Fruit fly (Drosophila melanogaster) whole organism, embryonic: Measurements from ENCODE around the gene CG4631.

Experiments used
- Ada2b ChIP-seq: fragments of 200-800 bp; sonication (Bioruptor generic); IDR thresholded peaks from 2 replicates; pipeline ENCODE4 v1.3.6; 2022; ENCODE audit warnings: missing biosample characterization, missing genetic modification characterization
- BtbVII ChIP-seq: fragments of 200-800 bp; sonication (Bioruptor generic); optimal IDR thresholded peaks from 3 replicates; lab custom pipeline; 2017; ENCODE audit warnings: missing biosample characterization, mild to moderate bottlenecking, missing genetic modification characterization
- CG10366 ChIP-seq: fragments of 200-800 bp; sonication (Bioruptor generic); IDR thresholded peaks from 2 replicates; pipeline ENCODE4 v1.3.6; 2022; ENCODE audit warnings: missing biosample characterization, missing genetic modification characterization
- CG10959 ChIP-seq: fragments of 200-800 bp; sonication (Bioruptor generic); IDR thresholded peaks from 2 replicates; pipeline ENCODE4 v1.3.6; 2022; ENCODE audit warnings: missing biosample characterization, missing genetic modification characterization
- CG10979 ChIP-seq: fragments of 200-800 bp; sonication (Bioruptor generic); optimal IDR thresholded peaks from 2 replicates; lab custom pipeline; 2018; ENCODE audit warnings: missing biosample characterization, mild to moderate bottlenecking, missing genetic modification characterization, moderate library complexity
- CG1233 ChIP-seq: fragments of 200-800 bp; sonication (Bioruptor generic); optimal IDR thresholded peaks from 4 replicates; lab custom pipeline; 2018; ENCODE audit warnings: missing biosample characterization, mild to moderate bottlenecking, missing genetic modification characterization
- CG1602 ChIP-seq: fragments of 200-800 bp; sonication (Bioruptor generic); optimal IDR thresholded peaks from 3 replicates; lab custom pipeline; 2016; ENCODE audit warnings: missing biosample characterization, missing genetic modification characterization
- CG1792 ChIP-seq: fragments of 200-800 bp; sonication (Bioruptor generic); optimal IDR thresholded peaks from 2 replicates; lab custom pipeline; 2016; ENCODE audit warnings: missing biosample characterization, missing genetic modification characterization
- CG2678 ChIP-seq: fragments of 200-800 bp; sonication (Bioruptor generic); optimal IDR thresholded peaks from 3 replicates; lab custom pipeline; 2019; ENCODE audit warnings: missing biosample characterization, mild to moderate bottlenecking, missing genetic modification characterization, moderate library complexity
- CG31388 ChIP-seq: fragments of 200-800 bp; sonication (Bioruptor generic); optimal IDR thresholded peaks from 2 replicates; lab custom pipeline; 2016; ENCODE audit warnings: missing biosample characterization, missing genetic modification characterization
- CG32767 ChIP-seq: fragments of 200-800 bp; sonication (Bioruptor generic); IDR thresholded peaks from 2 replicates; pipeline ENCODE4 v1.3.6; 2022; ENCODE audit warnings: missing biosample characterization, missing genetic modification characterization
- CG33213 ChIP-seq: fragments of 200-800 bp; sonication (Bioruptor generic); optimal IDR thresholded peaks from 3 replicates; lab custom pipeline; 2016; ENCODE audit warnings: missing biosample characterization, missing genetic modification characterization
- CG33557 ChIP-seq: fragments of 200-800 bp; sonication (Bioruptor generic); optimal IDR thresholded peaks from 2 replicates; lab custom pipeline; 2019; ENCODE audit warnings: missing biosample characterization, mild to moderate bottlenecking, missing genetic modification characterization, moderate library complexity
- CG6254 ChIP-seq: fragments of 200-800 bp; sonication (Bioruptor generic); optimal IDR thresholded peaks from 3 replicates; lab custom pipeline; 2017; ENCODE audit warnings: mild to moderate bottlenecking, missing biosample characterization, missing genetic modification reagents, missing genetic modification characterization
- CG6654 ChIP-seq: fragments of 200-800 bp; sonication (Bioruptor generic); optimal IDR thresholded peaks from 2 replicates; lab custom pipeline; 2017; ENCODE audit warnings: missing biosample characterization, mild to moderate bottlenecking, missing genetic modification characterization
- CG8388 ChIP-seq: fragments of 200-800 bp; sonication (Bioruptor generic); optimal IDR thresholded peaks from 2 replicates; lab custom pipeline; 2019; ENCODE audit warnings: missing biosample characterization, mild to moderate bottlenecking, missing genetic modification characterization, moderate library complexity
- CG8478 ChIP-seq: fragments of >200 bp; optimal IDR thresholded peaks from 2 replicates; lab custom pipeline; 2018
- CG9437 ChIP-seq: fragments of 200-800 bp; sonication (Bioruptor generic); optimal IDR thresholded peaks from 2 replicates; lab custom pipeline; 2018; ENCODE audit warnings: missing biosample characterization, mild to moderate bottlenecking, missing genetic modification characterization
- D19A ChIP-seq: fragments of 200-800 bp; optimal IDR thresholded peaks from 3 replicates; lab custom pipeline; 2019; ENCODE audit warnings: missing biosample characterization, mild to moderate bottlenecking, missing genetic modification characterization, moderate library complexity
- Dek ChIP-seq: fragments of 200-800 bp; sonication (Bioruptor generic); optimal IDR thresholded peaks from 3 replicates; lab custom pipeline; 2019; ENCODE audit warnings: missing biosample characterization, mild to moderate bottlenecking, missing genetic modification characterization, moderate library complexity
- Dll ChIP-seq: fragments of 200-800 bp; sonication (Bioruptor generic); IDR thresholded peaks from 4 replicates; pipeline ENCODE4 v1.3.6; 2022; ENCODE audit warnings: missing biosample characterization, missing genetic modification characterization; ENCODE audit not compliant: partially characterized antibody
- Doc3 ChIP-seq: fragments of 200-800 bp; sonication (Bioruptor generic); IDR thresholded peaks from 3 replicates; pipeline ENCODE4 v1.3.6; 2022; ENCODE audit warnings: missing biosample characterization, missing genetic modification characterization; ENCODE audit not compliant: partially characterized antibody
- ERR ChIP-seq: fragments of 200-800 bp; sonication (Bioruptor generic); optimal IDR thresholded peaks from 2 replicates; lab custom pipeline; 2016; ENCODE audit warnings: missing biosample characterization, missing genetic modification characterization
- Ets65A ChIP-seq: fragments of 200-800 bp; sonication (Bioruptor generic); peaks from one replicate; lab custom pipeline; 2016; ENCODE audit warnings: missing biosample characterization, missing genetic modification characterization
- Ets97D ChIP-seq: fragments of 200-800 bp; sonication (Bioruptor generic); optimal IDR thresholded peaks from 3 replicates; lab custom pipeline; 2016; ENCODE audit warnings: missing biosample characterization, missing genetic modification characterization
- Fer2 ChIP-seq: fragments of 200-800 bp; sonication (Bioruptor generic); optimal IDR thresholded peaks from 2 replicates; lab custom pipeline; 2018; ENCODE audit warnings: missing biosample characterization, mild to moderate bottlenecking, missing genetic modification characterization, moderate library complexity
- Gug ChIP-seq: fragments of 200-800 bp; sonication (Bioruptor generic); IDR thresholded peaks from 4 replicates; pipeline ENCODE4 v1.3.6; 2022; ENCODE audit warnings: missing biosample characterization, missing genetic modification characterization
- H15 ChIP-seq: fragments of 200-800 bp; sonication (Bioruptor generic); IDR thresholded peaks from 3 replicates; pipeline ENCODE4 v1.3.6; 2022; ENCODE audit warnings: missing biosample characterization, missing genetic modification characterization
- HLH3B ChIP-seq: fragments of 200-800 bp; sonication (Bioruptor generic); IDR thresholded peaks from 2 replicates; pipeline ENCODE4 v1.3.6; 2022; ENCODE audit warnings: missing biosample characterization, missing genetic modification characterization
- Hand ChIP-seq: fragments of 200-800 bp; sonication (Bioruptor generic); optimal IDR thresholded peaks from 2 replicates; lab custom pipeline; 2017; ENCODE audit warnings: mild to moderate bottlenecking, missing biosample characterization, missing genetic modification reagents, missing genetic modification characterization
- Hmx ChIP-seq: fragments of 200-800 bp; sonication (Bioruptor generic); optimal IDR thresholded peaks from 2 replicates; lab custom pipeline; 2016; ENCODE audit warnings: missing biosample characterization, missing genetic modification characterization
- Hr78 ChIP-seq, 2 experiments: fragments of 200-800 bp in 1 of 2; fragments of >200 bp in 1 of 2; sonication (Bioruptor generic) in 1 of 2; optimal IDR thresholded peaks; 2 replicates each; lab custom pipeline; 2017 to 2019; ENCODE audit warnings: missing biosample characterization in 2 of 2, missing genetic modification characterization in 2 of 2, mild to moderate bottlenecking in 1 of 2, moderate library complexity in 1 of 2
- NC2β ChIP-seq: fragments of 200-800 bp; sonication (Bioruptor generic); optimal IDR thresholded peaks from 2 replicates; lab custom pipeline; 2016; ENCODE audit warnings: missing biosample characterization, missing genetic modification characterization
- Rfx ChIP-seq: fragments of 200-800 bp; sonication (Bioruptor generic); IDR thresholded peaks from 2 replicates; pipeline ENCODE4 v1.3.6; 2022; ENCODE audit warnings: missing biosample characterization, missing genetic modification characterization
- Sin3A ChIP-seq: fragments of >200 bp; optimal IDR thresholded peaks from 2 replicates; lab custom pipeline; 2018
- amos ChIP-seq: fragments of 200-800 bp; sonication (Bioruptor generic); IDR thresholded peaks from 2 replicates; pipeline ENCODE4 v1.3.6; 2022; ENCODE audit warnings: missing biosample characterization, missing genetic modification characterization; ENCODE audit not compliant: partially characterized antibody
- chinmo ChIP-seq: fragments of 200-800 bp; sonication (Bioruptor generic); IDR thresholded peaks from 4 replicates; pipeline ENCODE4 v1.3.6; 2022; ENCODE audit warnings: missing biosample characterization, missing genetic modification characterization; ENCODE audit not compliant: partially characterized antibody
- esg ChIP-seq: fragments of 200-800 bp; sonication (Bioruptor generic); conservative IDR thresholded peaks from 2 replicates; pipeline ENCODE4 v1.3.6; 2022; ENCODE audit warnings: missing biosample characterization, missing genetic modification characterization
- ken ChIP-seq: fragments of 200-800 bp; sonication (Bioruptor generic); IDR thresholded peaks from 3 replicates; pipeline ENCODE4 v1.3.6; 2022; ENCODE audit warnings: missing biosample characterization, missing genetic modification characterization
- nmo ChIP-seq: fragments of 200-800 bp; sonication (Bioruptor generic); optimal IDR thresholded peaks from 2 replicates; lab custom pipeline; 2018; ENCODE audit warnings: missing biosample characterization, mild to moderate bottlenecking, missing genetic modification characterization, moderate library complexity
- oc ChIP-seq: fragments of 200-800 bp; sonication (Bioruptor generic); optimal IDR thresholded peaks from 2 replicates; lab custom pipeline; 2018; ENCODE audit warnings: missing biosample characterization, mild to moderate bottlenecking, missing genetic modification characterization, moderate library complexity
- peb ChIP-seq: fragments of 200-800 bp; sonication (Bioruptor generic); IDR thresholded peaks from 2 replicates; pipeline ENCODE4 v1.3.6; 2022; ENCODE audit warnings: missing biosample characterization, missing genetic modification characterization
- pum ChIP-seq: fragments of 200-800 bp; sonication (Bioruptor generic); optimal IDR thresholded peaks from 2 replicates; lab custom pipeline; 2016; ENCODE audit warnings: missing biosample characterization, missing genetic modification characterization
- rib ChIP-seq: fragments of 200-800 bp; sonication (Bioruptor generic); IDR thresholded peaks from 2 replicates; pipeline ENCODE4 v1.3.6; 2022; ENCODE audit warnings: missing biosample characterization, missing genetic modification characterization
- sens ChIP-seq: fragments of 200-800 bp; sonication (Bioruptor generic); peaks from one replicate; lab custom pipeline; 2016; ENCODE audit warnings: missing biosample characterization, missing genetic modification characterization
- sim ChIP-seq: fragments of 200-800 bp; sonication (Bioruptor generic); IDR thresholded peaks from 2 replicates; pipeline ENCODE4 v1.3.6; 2022; ENCODE audit warnings: missing biosample characterization, missing genetic modification characterization
- tup ChIP-seq: fragments of 200-800 bp; sonication (Bioruptor generic); optimal IDR thresholded peaks from 2 replicates; lab custom pipeline; 2016; ENCODE audit warnings: missing biosample characterization, mild to moderate bottlenecking, missing genetic modification characterization, moderate library complexity
- usp ChIP-seq: fragments of >200 bp; optimal IDR thresholded peaks from 2 replicates; lab custom pipeline; 2017; ENCODE audit warnings: missing biosample characterization, missing genetic modification characterization
- zen2 ChIP-seq: fragments of 200-800 bp; sonication (Bioruptor generic); IDR thresholded peaks from 3 replicates; pipeline ENCODE4 v1.3.6; 2022; ENCODE audit warnings: missing biosample characterization, missing genetic modification characterization; ENCODE audit not compliant: partially characterized antibody

Gene CG4631

DNA sequence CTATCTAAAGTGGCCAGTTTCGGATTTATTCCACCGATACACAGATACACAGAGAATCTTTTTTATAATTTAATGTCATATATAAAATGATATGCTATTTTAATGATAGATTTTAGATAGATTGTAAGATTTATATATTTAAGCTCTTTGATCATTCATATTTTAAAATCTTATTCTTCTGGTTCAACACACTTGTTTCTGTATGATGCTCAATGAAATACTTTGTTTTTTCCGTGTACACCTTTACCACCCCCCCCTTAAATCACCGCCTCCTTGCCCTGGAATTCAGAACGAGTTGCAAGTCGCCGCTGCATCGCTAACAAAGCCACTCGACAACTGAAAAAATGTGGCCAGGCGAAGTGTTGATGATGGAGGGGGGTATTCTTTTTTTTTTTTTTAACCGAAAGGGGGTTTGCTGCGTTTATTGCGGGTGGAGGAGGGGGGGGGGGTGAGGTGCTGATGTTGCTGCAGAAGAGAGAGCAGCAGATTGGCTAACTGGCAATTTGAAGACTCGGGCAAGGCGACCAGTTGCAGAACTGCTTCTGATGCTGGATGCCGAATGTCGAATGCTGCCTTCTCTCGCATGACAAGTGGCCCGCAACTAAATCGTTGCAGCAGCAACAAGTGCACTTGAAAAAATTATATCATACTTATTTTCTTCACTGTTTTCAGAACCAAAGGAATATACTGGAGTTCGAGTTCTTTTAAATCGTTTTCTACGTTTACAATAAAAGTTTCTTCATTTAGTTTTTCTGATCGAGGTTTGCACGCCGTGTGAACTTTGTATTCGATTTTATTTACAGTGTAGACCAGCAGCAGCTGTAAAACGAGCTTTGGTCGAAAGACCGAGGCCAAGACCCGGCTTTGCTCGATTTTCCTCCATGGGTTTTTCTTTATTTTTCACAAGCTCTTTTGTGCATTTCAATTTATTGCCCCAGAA is 9.1 kb upstream of the CG4631 start (continued):
- peak; percentile 42 for TF ChIP-seq pum (GFP tag; lab: Kevin White, UChicago)
- no peak for TF ChIP-seq CG31388 (GFP tag; lab: Kevin White, UChicago)
- peak; percentile 44 for TF ChIP-seq CG1602
- TF ChIP-seq sens (GFP tag; lab: Kevin White, UChicago) = peak; percentile 95
- TF ChIP-seq zen2 (GFP tag; lab: Robert Waterston, UW) = no peak
- TF ChIP-seq H15 (GFP tag; lab: Robert Waterston, UW) = no peak
- no peak for TF ChIP-seq amos (GFP tag; lab: Robert Waterston, UW)
- no peak for TF ChIP-seq peb
- TF ChIP-seq CG33557 = peak; percentile 73
- no peak for TF ChIP-seq CG6654
- TF ChIP-seq ken (GFP tag; lab: Robert Waterston, UW) = no peak
- TF ChIP-seq Hr78 (GFP tag; optimal IDR thresholded peaks at IDR 0.05; lab: Kevin White, UChicago) = no peak
- TF ChIP-seq CG6254 (GFP tag; lab: Kevin White, UChicago) = peak; percentile 49
- peak; percentile 53 for TF ChIP-seq D19A (tag; lab: Kevin White, UChicago)
- TF ChIP-seq Sin3A (lab: Kevin White, UChicago) = no peak
- peak; percentile 45 for TF ChIP-seq CG10366
- TF ChIP-seq BtbVII (GFP tag; lab: Kevin White, UChicago) = no peak
- TF ChIP-seq CG9437 (GFP tag; lab: Kevin White, UChicago) = peak; percentile 8
- TF ChIP-seq usp (GFP tag; lab: Kevin White, UChicago) = no peak
- peak; percentile 94 for TF ChIP-seq Ets65A
- TF ChIP-seq Doc3 (GFP tag; lab: Robert Waterston, UW) = no peak
- TF ChIP-seq nmo = peak; percentile 81
- peak; percentile 81 for TF ChIP-seq CG8388 (GFP tag; lab: Kevin White, UChicago)
- peak; percentile 45; the same call in 1 of the 2 replicates for TF ChIP-seq sim (GFP tag; lab: Robert Waterston, UW)
- no peak for TF ChIP-seq CG1233 (GFP tag; lab: Kevin White, UChicago)
- peak; percentile 2 for TF ChIP-seq tup (GFP tag; lab: Kevin White, UChicago)
- no peak for TF ChIP-seq ERR (GFP tag; lab: Kevin White, UChicago)
- peak; percentile 59 for TF ChIP-seq CG2678
- peak; percentile 44 for TF ChIP-seq oc (tag; lab: Kevin White, UChicago)
- peak; percentile 74 for TF ChIP-seq CG10979
- TF ChIP-seq CG8478 (lab: Kevin White, UChicago) = no peak
- TF ChIP-seq Hmx (GFP tag; lab: Kevin White, UChicago) = no peak
- no peak for TF ChIP-seq chinmo (GFP tag; lab: Robert Waterston, UW)
- peak; percentile 66 for TF ChIP-seq NC2β (GFP tag; lab: Kevin White, UChicago)
- TF ChIP-seq esg (GFP tag; lab: Robert Waterston, UW) = peak; percentile 40; the same call in 1 of the 2 replicates
- no peak for TF ChIP-seq Rfx
- peak; percentile 22 for TF ChIP-seq CG33213 (GFP tag; lab: Kevin White, UChicago)
- no peak for TF ChIP-seq CG32767 (GFP tag; lab: Robert Waterston, UW)
- TF ChIP-seq Gug (GFP tag; lab: Robert Waterston, UW) = no peak
- TF ChIP-seq Dll (GFP tag; lab: Robert Waterston, UW) = no peak
- no peak for TF ChIP-seq Hand (GFP tag; lab: Kevin White, UChicago)
- peak; percentile 16; the same call in 1 of the 2 replicates for TF ChIP-seq CG10959
- no peak for TF ChIP-seq Fer2 (tag; lab: Kevin White, UChicago)
- TF ChIP-seq HLH3B (GFP tag; lab: Robert Waterston, UW) = 0 out of 2 replicates have a peak, but pooled peaks have one; percentile 36
- TF ChIP-seq Dek = no peak
- no peak for TF ChIP-seq rib (GFP tag; lab: Robert Waterston, UW)
- no peak for TF ChIP-seq CG1792 (GFP tag; lab: Kevin White, UChicago)
- peak; percentile 41; the same call in 1 of the 2 replicates for TF ChIP-seq Ada2b
- no peak for TF ChIP-seq Ets97D (GFP tag; lab: Kevin White, UChicago)
